Worm (Caenorhabditis elegans) whole organism, mixed stage, embryonic: Measurements from ENCODE around the gene R02F11.11.

Experiments used
- nhr-237 ChIP-seq: fragments of 150-350 bp; optimal IDR thresholded peaks from 2 replicates; lab custom pipeline; 2014; ENCODE audit warnings: missing biosample characterization, missing genetic modification characterization
- nhr-76 ChIP-seq: sonication (generic microtip); optimal IDR thresholded peaks from 2 replicates; lab custom pipeline; 2017; ENCODE audit warnings: missing biosample characterization, missing genetic modification characterization
- snpc-4 ChIP-seq: fragments of 150-350 bp; optimal IDR thresholded peaks from 2 replicates; lab custom pipeline; 2014; ENCODE audit warnings: missing biosample characterization, missing genetic modification characterization
- zip-8 ChIP-seq: fragments of 150-350 bp; optimal IDR thresholded peaks from 2 replicates; lab custom pipeline; 2014; ENCODE audit warnings: missing biosample characterization, missing genetic modification characterization
- ztf-11 ChIP-seq: fragments of 150-350 bp; optimal IDR thresholded peaks from 2 replicates; lab custom pipeline; 2014; ENCODE audit warnings: missing biosample characterization, missing genetic modification characterization

- no peak for TF ChIP-seq ztf-11 (tag; lab: Kevin White, UChicago)
- TF ChIP-seq nhr-76 (tag; lab: Kevin White, UChicago), result no peak
- TF ChIP-seq nhr-237 (tag; lab: Kevin White, UChicago), result no peak
- TF ChIP-seq zip-8 (tag; lab: Kevin White, UChicago), result no peak
- TF ChIP-seq snpc-4 (tag; lab: Kevin White, UChicago), result no peak
Measured at ce11 chrV:4775140-4775539, 16.5 kb upstream of the R02F11.11 start.
